Worm (Caenorhabditis elegans): Measurements from ENCODE around the gene K07F5.12.

DNA sequence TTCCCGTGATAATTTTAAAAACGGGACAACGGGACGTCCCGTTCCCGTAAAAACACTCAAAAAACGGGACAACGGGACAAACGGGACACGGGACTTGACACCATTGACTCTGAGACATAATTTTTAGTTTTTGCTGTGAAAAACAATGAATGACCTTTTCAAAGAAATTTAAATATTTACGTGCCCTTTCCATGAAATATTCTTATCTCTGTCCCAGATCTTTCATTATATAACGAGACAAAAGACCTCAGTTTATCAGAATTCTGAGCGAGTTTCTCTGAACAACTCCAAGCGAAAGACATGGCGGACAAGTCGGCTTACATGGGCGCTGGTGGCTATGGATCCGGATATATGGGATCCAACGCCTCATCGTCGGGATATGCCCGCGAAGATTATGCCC lies 12.1 kb upstream of the K07F5.12 start, which contains the start of gene nspd-2:
- TF ChIP-seq nhr-12 (tag; optimal IDR thresholded peaks at IDR 0.05): no peak
- TF ChIP-seq ztf-11 (tag; optimal IDR thresholded peaks at IDR 0.05): no peak
- TF ChIP-seq nhr-237 (tag; optimal IDR thresholded peaks at IDR 0.05): no peak
- TF ChIP-seq aly-2 (tag; optimal IDR thresholded peaks at IDR 0.05): no peak
- no peak for TF ChIP-seq fos-1 (tag; optimal IDR thresholded peaks at IDR 0.05)
- no peak for TF ChIP-seq elt-3 (tag; optimal IDR thresholded peaks at IDR 0.05)
- TF ChIP-seq nfya-1 (tag; optimal IDR thresholded peaks at IDR 0.05; ENCODE audit: insufficient read depth): no peak
- TF ChIP-seq mdl-1 (tag; optimal IDR thresholded peaks at IDR 0.05): no peak
